Worm (Caenorhabditis elegans) whole organism, early embryonic: ENCODE measurements around the gene gad-1.

Experiments used
- B0310.2 ChIP-seq: sonication (generic microtip); optimal IDR thresholded peaks from 2 replicates; lab custom pipeline; 2016; ENCODE audit warnings: mild to moderate bottlenecking, missing genetic modification characterization, missing compliant biosample characterization
- F13C5.2 ChIP-seq: sonication (generic microtip); optimal IDR thresholded peaks from 2 replicates; lab custom pipeline; 2017; ENCODE audit warnings: mild to moderate bottlenecking, missing genetic modification characterization, inconsistent platforms, missing compliant biosample characterization
- aly-1 ChIP-seq: sonication (generic microtip); optimal IDR thresholded peaks from 2 replicates; lab custom pipeline; 2016; ENCODE audit warnings: missing genetic modification characterization, missing compliant biosample characterization
- ama-1 ChIP-seq: fragments of 150-350 bp; optimal IDR thresholded peaks from 2 replicates; lab custom pipeline; 2014
- ceh-13 ChIP-seq: fragments of 200-800 bp; sonication (Bioruptor generic); optimal IDR thresholded peaks from 2 replicates; lab custom pipeline; 2018; ENCODE audit warnings: mild to moderate bottlenecking, missing genetic modification characterization, missing compliant biosample characterization
- ceh-36 ChIP-seq: sonication (generic microtip); optimal IDR thresholded peaks from 2 replicates; lab custom pipeline; 2016; ENCODE audit warnings: missing genetic modification characterization, inconsistent platforms, missing compliant biosample characterization
- ets-7 ChIP-seq: sonication (generic microtip); optimal IDR thresholded peaks from 2 replicates; lab custom pipeline; 2016; ENCODE audit warnings: missing genotype, missing genetic modification characterization, missing compliant biosample characterization
- flt-1 ChIP-seq: fragments of 200-800 bp; sonication (Bioruptor generic); IDR thresholded peaks from 2 replicates; pipeline ENCODE4 v1.3.6; 2022; ENCODE audit warnings: missing genetic modification characterization, missing compliant biosample characterization
- hmbx-1 ChIP-seq: sonication (generic microtip); optimal IDR thresholded peaks from 2 replicates; lab custom pipeline; 2016; ENCODE audit warnings: mild to moderate bottlenecking, missing genetic modification characterization, missing compliant biosample characterization
- hmg-4 ChIP-seq: fragments of 200-800 bp; sonication (Bioruptor generic); optimal IDR thresholded peaks from 2 replicates; lab custom pipeline; 2018; ENCODE audit warnings: mild to moderate bottlenecking, missing genetic modification characterization, missing compliant biosample characterization
- hnd-1 ChIP-seq: sonication (generic microtip); optimal IDR thresholded peaks from 2 replicates; lab custom pipeline; 2016; ENCODE audit warnings: missing genetic modification characterization, missing compliant biosample characterization
- pes-1 ChIP-seq: fragments of 200-800 bp; sonication (Bioruptor generic); IDR thresholded peaks from 2 replicates; pipeline ENCODE4 v1.3.6; 2022; ENCODE audit warnings: missing genetic modification reagents, missing genetic modification characterization, missing compliant biosample characterization
- scrt-1 ChIP-seq: fragments of 200-800 bp; sonication (Bioruptor generic); IDR thresholded peaks from 2 replicates; pipeline ENCODE4 v1.3.6; 2022; ENCODE audit warnings: missing genetic modification characterization, missing compliant biosample characterization
- sea-1 ChIP-seq: fragments of 200-800 bp; sonication (Bioruptor generic); conservative IDR thresholded peaks from 2 replicates; pipeline ENCODE4 v1.3.6; 2022; ENCODE audit warnings: missing genetic modification characterization, missing compliant biosample characterization
- tbx-11 ChIP-seq: fragments of 200-800 bp; sonication (Bioruptor generic); IDR thresholded peaks from 2 replicates; pipeline ENCODE4 v1.3.6; 2022; ENCODE audit warnings: missing genetic modification characterization, missing compliant biosample characterization
- tbx-37 ChIP-seq: fragments of 200-800 bp; sonication (Bioruptor generic); conservative IDR thresholded peaks from 2 replicates; pipeline ENCODE4 v1.3.6; 2022; ENCODE audit warnings: missing genetic modification reagents, missing genetic modification characterization, missing compliant biosample characterization
- tra-4 ChIP-seq: sonication (generic microtip); optimal IDR thresholded peaks from 2 replicates; lab custom pipeline; 2017; ENCODE audit warnings: missing genetic modification characterization, missing compliant biosample characterization

Gene gad-1

DNA sequence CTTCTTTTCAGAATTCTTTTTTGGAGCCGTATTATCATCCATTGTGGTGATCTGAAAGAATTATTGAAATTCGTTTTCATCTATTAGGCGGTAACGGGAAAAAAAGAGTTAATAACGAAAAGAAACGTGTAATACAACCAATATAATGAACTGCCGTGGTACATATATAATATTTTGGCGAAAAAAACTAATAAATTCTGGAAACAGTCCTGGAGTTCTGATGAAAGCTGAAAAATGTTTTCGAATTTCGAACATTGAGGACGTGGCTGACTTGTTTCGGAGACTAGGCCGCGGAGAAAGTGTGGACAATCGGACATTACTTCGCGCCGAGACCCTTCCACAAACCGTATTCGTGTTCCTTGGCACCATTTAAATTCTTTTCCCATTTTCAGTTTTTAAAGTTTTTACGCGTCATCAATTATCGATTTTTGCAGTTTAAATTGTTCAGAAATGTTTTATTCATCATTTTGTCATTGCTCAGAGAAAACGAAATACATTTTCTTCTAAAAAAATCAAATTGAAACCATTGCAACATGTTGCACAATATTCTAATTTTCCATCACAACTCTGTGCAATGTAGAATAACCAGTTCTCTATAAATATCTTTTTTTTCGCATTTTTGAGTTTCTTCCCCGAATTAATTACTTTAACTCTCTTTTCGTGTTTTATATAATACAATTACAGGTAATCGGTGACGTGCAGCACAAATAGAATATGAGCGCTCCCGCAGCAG is at the start of gene gad-1, which contains the start of gene erfa-1:
Gene gad-1, minus strand, starts transcription at position 51 of the 733 bp plus-strand sequence.
Gene erfa-1, plus strand, starts transcription at position 683 of the 733 bp plus-strand sequence.
- TF ChIP-seq ama-1 (lab: Kevin White, UChicago) (no peak), tbx-37 (GFP tag; lab: Robert Waterston, UW) (peak; percentile 71), ceh-36 (no peak), pes-1 (GFP tag; lab: Robert Waterston, UW) (no peak)

DNA sequence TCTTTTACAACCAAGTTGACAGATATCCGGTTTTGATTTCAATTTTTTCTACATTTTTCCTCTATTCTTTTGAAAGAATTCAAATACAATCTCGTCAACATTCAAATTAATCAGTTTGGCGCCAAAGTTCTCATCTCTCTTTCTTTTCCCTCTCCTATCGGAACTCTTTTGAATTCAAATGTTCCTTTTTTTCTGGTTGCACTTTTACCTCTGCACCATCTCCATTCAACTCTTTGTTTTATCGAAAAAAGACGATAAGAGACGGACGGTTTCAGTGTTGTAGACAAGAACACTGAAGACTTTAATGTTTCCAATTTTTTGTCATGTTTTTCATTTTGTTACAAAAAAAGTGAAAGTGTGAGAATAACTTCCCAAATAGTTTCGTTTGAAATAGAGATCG is 42.7 kb upstream of the gad-1 start:
- TF ChIP-seq hnd-1 (tag; lab: Kevin White, UChicago) (no peak), B0310.2 (tag; lab: Kevin White, UChicago) (no peak), ceh-36 (no peak), pes-1 (GFP tag; lab: Robert Waterston, UW) (no peak), ceh-13 (GFP tag; lab: Kevin White, UChicago) (no peak), tra-4 (tag; lab: Kevin White, UChicago) (no peak), ets-7 (no peak), flt-1 (GFP tag; lab: Robert Waterston, UW) (no peak), aly-1 (no peak), F13C5.2 (tag; lab: Kevin White, UChicago) (no peak), scrt-1 (GFP tag; lab: Robert Waterston, UW) (no peak), ama-1 (lab: Kevin White, UChicago) (no peak), sea-1 (GFP tag; lab: Robert Waterston, UW) (no peak), tbx-11 (GFP tag; lab: Robert Waterston, UW) (no peak), hmbx-1 (tag; lab: Kevin White, UChicago) (no peak)

DNA sequence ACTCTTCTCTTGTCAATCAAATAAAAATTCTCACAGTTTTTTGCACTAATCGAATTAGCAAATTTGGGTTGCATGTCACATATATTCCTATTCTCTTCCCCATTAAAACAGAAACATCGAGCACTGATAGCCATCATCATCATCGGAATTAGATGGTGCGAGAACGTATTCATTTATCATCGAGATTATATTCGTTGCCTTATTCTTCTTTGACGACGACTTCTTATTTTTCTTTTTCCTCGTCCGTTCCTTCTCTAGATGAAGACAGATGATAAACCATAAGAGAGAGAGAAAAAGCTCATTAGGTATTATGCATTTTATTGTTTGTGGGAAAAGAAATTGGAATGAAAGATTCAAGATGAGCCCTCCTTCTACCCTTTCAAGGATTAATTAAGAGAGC is 37.9 kb upstream of the gad-1 start:
- TF ChIP-seq pes-1 (GFP tag; lab: Robert Waterston, UW) (no peak), flt-1 (GFP tag; lab: Robert Waterston, UW) (no peak), tbx-37 (GFP tag; lab: Robert Waterston, UW) (no peak), ama-1 (lab: Kevin White, UChicago) (no peak), aly-1 (no peak), hmbx-1 (tag; lab: Kevin White, UChicago) (no peak), hmg-4 (GFP tag; lab: Kevin White, UChicago) (no peak), tra-4 (tag; lab: Kevin White, UChicago) (no peak), B0310.2 (tag; lab: Kevin White, UChicago) (no peak), tbx-11 (GFP tag; lab: Robert Waterston, UW) (no peak), ceh-13 (GFP tag; lab: Kevin White, UChicago) (no peak), ceh-36 (no peak)

DNA sequence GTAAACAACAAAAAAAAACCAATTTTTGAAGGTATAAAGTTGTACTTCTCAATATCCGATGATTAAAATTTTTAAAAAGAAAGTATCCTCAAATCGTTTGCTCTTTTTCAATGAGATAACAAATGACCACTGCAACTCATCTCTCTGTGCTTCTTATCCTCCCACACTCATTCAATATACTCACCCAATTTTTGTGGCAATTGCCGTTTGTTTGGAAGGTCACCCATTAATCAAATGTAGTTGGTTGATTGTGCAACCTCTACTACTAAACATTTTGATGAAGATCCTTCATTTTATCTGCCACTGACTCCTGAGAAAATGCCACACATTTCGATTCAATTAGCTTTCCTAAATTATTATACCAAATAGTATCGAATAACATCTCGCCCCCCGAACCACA is 34.4 kb upstream of the gad-1 start:
- TF ChIP-seq B0310.2 (tag; lab: Kevin White, UChicago) (no peak), ama-1 (lab: Kevin White, UChicago) (no peak), aly-1 (no peak), ets-7 (no peak), hmbx-1 (tag; lab: Kevin White, UChicago) (no peak)

DNA sequence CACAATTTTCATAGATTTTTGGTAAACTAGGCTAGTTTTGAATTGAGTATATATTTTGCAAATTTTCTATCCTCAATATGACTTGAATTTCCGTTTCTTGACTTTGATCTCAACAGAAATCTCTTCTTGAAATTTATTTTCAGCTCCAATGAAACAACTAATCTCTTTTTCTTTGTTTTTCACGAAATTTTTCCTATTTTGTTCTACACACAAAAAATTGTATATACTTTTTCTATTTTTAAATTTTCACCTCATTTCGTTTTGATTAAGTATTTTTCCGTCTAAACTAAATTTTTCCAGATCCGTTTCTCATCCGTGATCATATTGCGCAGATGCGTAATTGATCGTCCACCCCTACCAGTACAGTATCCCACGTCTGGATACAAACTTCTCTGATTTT is 31.5 kb upstream of the gad-1 start, which contains the start of gene unc-83:
Gene unc-83, plus strand, starts transcription at position 301 of the 400 bp plus-strand sequence.
- no peak for TF ChIP-seq ama-1 (lab: Kevin White, UChicago)
- no peak for TF ChIP-seq B0310.2 (tag; lab: Kevin White, UChicago)
- TF ChIP-seq flt-1 (GFP tag; lab: Robert Waterston, UW): no peak
- TF ChIP-seq scrt-1 (GFP tag; lab: Robert Waterston, UW): no peak
- no peak for TF ChIP-seq aly-1
- TF ChIP-seq ets-7: no peak
- no peak for TF ChIP-seq ceh-13 (GFP tag; lab: Kevin White, UChicago)
- TF ChIP-seq tbx-11 (GFP tag; lab: Robert Waterston, UW): no peak
- no peak for TF ChIP-seq tbx-37 (GFP tag; lab: Robert Waterston, UW)

DNA sequence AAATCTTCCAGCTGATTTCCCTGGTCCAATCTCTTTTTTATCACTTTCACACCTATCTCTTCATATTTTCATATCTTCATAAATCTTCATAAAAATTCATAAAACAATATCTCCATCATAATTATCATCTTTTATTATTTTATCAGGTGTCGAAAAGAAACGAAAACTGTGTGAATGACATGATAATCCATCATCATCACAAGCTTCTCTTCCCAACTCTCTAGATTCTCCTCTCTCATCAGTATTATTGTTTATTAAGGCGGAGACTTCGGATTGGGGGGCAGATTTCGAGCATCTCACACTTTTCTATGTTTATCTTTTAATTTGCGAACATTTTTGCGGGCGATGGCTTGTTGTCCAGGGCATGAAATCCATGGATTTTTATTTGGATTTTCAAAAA is 30.9 kb upstream of the gad-1 start:
- TF ChIP-seq hmg-4 (GFP tag; lab: Kevin White, UChicago) (no peak), tra-4 (tag; lab: Kevin White, UChicago) (no peak), aly-1 (no peak), B0310.2 (tag; lab: Kevin White, UChicago) (no peak), scrt-1 (GFP tag; lab: Robert Waterston, UW) (no peak), ets-7 (no peak), sea-1 (GFP tag; lab: Robert Waterston, UW) (no peak), flt-1 (GFP tag; lab: Robert Waterston, UW) (no peak), tbx-37 (GFP tag; lab: Robert Waterston, UW) (no peak), ama-1 (lab: Kevin White, UChicago) (no peak), hnd-1 (tag; lab: Kevin White, UChicago) (no peak), ceh-36 (no peak), F13C5.2 (tag; lab: Kevin White, UChicago) (no peak), hmbx-1 (tag; lab: Kevin White, UChicago) (no peak)

DNA sequence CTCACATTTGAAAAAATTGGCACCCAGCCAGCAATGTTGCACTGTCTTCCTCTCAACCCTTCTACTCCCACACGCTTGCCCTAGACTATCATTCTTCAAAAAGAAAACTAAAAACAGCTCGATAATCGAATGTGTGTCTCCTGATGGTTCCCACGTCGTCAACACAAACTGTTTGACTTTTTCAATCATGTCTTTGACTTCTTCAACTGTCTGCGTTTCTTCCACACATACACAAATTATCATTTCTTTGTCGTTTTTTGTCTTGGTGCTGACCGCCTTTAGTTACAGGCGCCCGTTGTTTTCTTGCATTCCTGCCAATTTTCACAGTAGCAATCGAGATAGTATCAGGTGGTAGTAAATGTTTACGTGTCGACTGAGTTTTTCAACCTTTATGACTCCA is 29.3 kb upstream of the gad-1 start:
- TF ChIP-seq tbx-37 (GFP tag; lab: Robert Waterston, UW) (no peak), F13C5.2 (tag; lab: Kevin White, UChicago) (no peak), ceh-13 (GFP tag; lab: Kevin White, UChicago) (no peak), hmg-4 (GFP tag; lab: Kevin White, UChicago) (no peak), scrt-1 (GFP tag; lab: Robert Waterston, UW) (no peak), hnd-1 (tag; lab: Kevin White, UChicago) (no peak), hmbx-1 (tag; lab: Kevin White, UChicago) (no peak), ets-7 (no peak), pes-1 (GFP tag; lab: Robert Waterston, UW) (no peak), ceh-36 (no peak), ama-1 (lab: Kevin White, UChicago) (no peak), aly-1 (no peak), sea-1 (GFP tag; lab: Robert Waterston, UW) (no peak), tbx-11 (GFP tag; lab: Robert Waterston, UW) (no peak), flt-1 (GFP tag; lab: Robert Waterston, UW) (no peak), tra-4 (tag; lab: Kevin White, UChicago) (no peak), B0310.2 (tag; lab: Kevin White, UChicago) (no peak)
